4 fruit fly cellular contexts compared by ENCODE assay signal in the genomic region with DNA sequence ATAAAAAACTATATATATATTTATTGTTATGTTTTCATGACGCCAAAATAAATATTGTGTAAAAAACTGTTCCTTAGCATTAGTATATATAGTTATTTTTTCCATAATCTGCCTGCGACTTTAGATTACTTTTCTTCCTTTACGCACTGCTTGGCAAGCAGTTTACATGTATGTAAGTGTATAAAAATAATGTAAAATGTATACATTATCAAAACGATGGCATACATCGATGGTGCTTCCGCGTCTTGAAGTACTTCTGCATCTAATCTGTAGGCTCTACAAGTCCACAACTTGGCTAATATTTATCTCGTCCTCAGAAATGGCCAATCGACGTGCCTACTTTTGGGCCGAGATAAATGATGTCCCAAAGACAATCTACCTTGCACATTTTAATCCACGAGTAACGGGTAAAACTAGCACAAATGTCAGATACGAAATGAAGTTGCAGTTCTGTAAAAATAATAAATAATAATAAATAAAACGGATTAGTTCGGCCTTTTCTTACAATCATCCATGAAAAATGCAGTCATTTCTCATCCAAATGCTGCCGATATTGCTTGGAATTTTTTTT.
TF ChIP-seq lines count a peak whose summit lies in the region.

A gene (plus strand): TSS at position 521 of the 571 bp plus-strand sequence.

- TF ChIP-seq CTCF in S2 (optimal IDR thresholded peaks at IDR 0.05; lab: Kevin White, UChicago): peak; percentile 62 to 74
- peak; percentile 79 for TF ChIP-seq CTCF in whole organism, embryonic (GFP tag; optimal IDR thresholded peaks at IDR 0.05; lab: Kevin White, UChicago)

TF ChIP-seq in whole organism, adult, 20 proteins besides CTCF, POLR2A, EP300 and RAD21:
- peak; percentile 60 for TF ChIP-seq kay (GFP tag; lab: Kevin White, UChicago; ENCODE audit: borderline replicate concordance)
- TF ChIP-seq toe (GFP tag; optimal IDR thresholded peaks at IDR 0.05; lab: Kevin White, UChicago): no peak

TF ChIP-seq in whole organism, embryonic, 481 proteins besides CTCF, POLR2A, EP300 and RAD21 (continues in another document):
- TF ChIP-seq CG2199 (GFP tag; IDR thresholded peaks at IDR 0.05; lab: Robert Waterston, UW) (peak; percentile 92), CG14710 (tag; optimal IDR thresholded peaks at IDR 0.05; lab: Kevin White, UChicago) (peak; percentile 15), CG15514 (GFP tag; optimal IDR thresholded peaks at IDR 0.05; lab: Kevin White, UChicago) (no peak), CG31365 (tag; optimal IDR thresholded peaks at IDR 0.05; lab: Kevin White, UChicago) (peak; percentile 90), aop (GFP tag; IDR thresholded peaks at IDR 0.05; lab: Robert Waterston, UW) (0 out of 2 replicates have a peak, but pooled peaks have one; percentile 31), Bgb (GFP tag; IDR thresholded peaks at IDR 0.05; lab: Robert Waterston, UW; ENCODE audit: partially characterized antibody) (peak; percentile 67), amos (GFP tag; IDR thresholded peaks at IDR 0.05; lab: Robert Waterston, UW; ENCODE audit: partially characterized antibody) (peak; percentile 61; the same call in 1 of the 2 replicates), knrl (GFP tag; IDR thresholded peaks at IDR 0.05; lab: Robert Waterston, UW; ENCODE audit: partially characterized antibody) (peak; percentile 69), MTF-1 (GFP tag; optimal IDR thresholded peaks at IDR 0.05; lab: Kevin White, UChicago; ENCODE audit: borderline replicate concordance) (no peak), slou (GFP tag; optimal IDR thresholded peaks at IDR 0.05; lab: Kevin White, UChicago) (no peak), Bdp1 (GFP tag; optimal IDR thresholded peaks at IDR 0.05; lab: Kevin White, UChicago) (no peak), Lhr (GFP tag; optimal IDR thresholded peaks at IDR 0.05; lab: Kevin White, UChicago) (no peak), Eip74EF (GFP tag; optimal IDR thresholded peaks at IDR 0.05; lab: Kevin White, UChicago) (peak in 1 of 2 experiments; percentile 42), CG17612 (GFP tag; IDR thresholded peaks at IDR 0.05; lab: Robert Waterston, UW) (no peak), sens (GFP tag; lab: Kevin White, UChicago) (peak; percentile 45), Dfd (GFP tag; optimal IDR thresholded peaks at IDR 0.05; lab: Kevin White, UChicago) (peak in 1 of 2 experiments; percentile 27), Ada2b (GFP tag; IDR thresholded peaks at IDR 0.05; lab: Robert Waterston, UW) (no peak), CG42726 (GFP tag; IDR thresholded peaks at IDR 0.05; lab: Robert Waterston, UW; ENCODE audit: partially characterized antibody) (0 out of 2 replicates have a peak, but pooled peaks have one; percentile 34), stwl (tag; optimal IDR thresholded peaks at IDR 0.05; lab: Kevin White, UChicago) (peak; percentile 41), CG8388 (GFP tag; optimal IDR thresholded peaks at IDR 0.05; lab: Kevin White, UChicago) (no peak), CG13287 (GFP tag; IDR thresholded peaks at IDR 0.05; lab: Robert Waterston, UW; ENCODE audit: partially characterized antibody) (0 out of 2 replicates have a peak, but pooled peaks have one; percentile 12), Med (GFP tag; lab: Kevin White, UChicago) (peak; percentile 19), CG16813 (GFP tag; IDR thresholded peaks at IDR 0.05; lab: Robert Waterston, UW; ENCODE audit: partially characterized antibody) (peak; percentile 34; the same call in 1 of the 3 replicates), CG14860 (GFP tag; IDR thresholded peaks at IDR 0.05; lab: Robert Waterston, UW; ENCODE audit: partially characterized antibody) (0 out of 3 replicates have a peak, but pooled peaks have one; percentile 33), phol (tag; optimal IDR thresholded peaks at IDR 0.05; lab: Kevin White, UChicago) (peak; percentile 2), CG8290 (GFP tag; optimal IDR thresholded peaks at IDR 0.05; lab: Kevin White, UChicago) (peak; percentile 91), CG8290 (tag; optimal IDR thresholded peaks at IDR 0.05; lab: Kevin White, UChicago) (no peak), Abd-B (GFP tag; optimal IDR thresholded peaks at IDR 0.05; lab: Kevin White, UChicago) (peak; percentile 46), CG6791 (GFP tag; IDR thresholded peaks at IDR 0.05; lab: Robert Waterston, UW; ENCODE audit: partially characterized antibody) (peak; percentile 71), CG11093 (GFP tag; IDR thresholded peaks at IDR 0.05; lab: Robert Waterston, UW) (no peak), CG7786 (GFP tag; optimal IDR thresholded peaks at IDR 0.05; lab: Kevin White, UChicago) (no peak), Opbp (GFP tag; IDR thresholded peaks at IDR 0.05; lab: Robert Waterston, UW; ENCODE audit: partially characterized antibody) (peak; percentile 15; the same call in 1 of the 3 replicates), CG30403 (GFP tag; optimal IDR thresholded peaks at IDR 0.05; lab: Kevin White, UChicago) (no peak), TFAM (GFP tag; optimal IDR thresholded peaks at IDR 0.05; lab: Kevin White, UChicago) (no peak), pita (GFP tag; optimal IDR thresholded peaks at IDR 0.05; lab: Kevin White, UChicago) (peak; percentile 34), trem (tag; optimal IDR thresholded peaks at IDR 0.05; lab: Kevin White, UChicago) (peak; percentile 2)

TF ChIP-seq in whole organism, prepupa, 60 proteins besides CTCF, POLR2A, EP300 and RAD21:
- peak; percentile 61 for TF ChIP-seq CG8319 (GFP tag; optimal IDR thresholded peaks at IDR 0.05; lab: Kevin White, UChicago)
- TF ChIP-seq Ets21C (GFP tag; optimal IDR thresholded peaks at IDR 0.05; lab: Kevin White, UChicago): no peak
